Worm (Caenorhabditis elegans) whole organism, mixed stage, embryonic: Measurements from ENCODE around the gene Y37E11AL.3.

Experiments
- M03D4.4 ChIP-seq: sonication (generic microtip); optimal IDR thresholded peaks from 2 replicates; lab custom pipeline; 2017; ENCODE audit warnings: mild to moderate bottlenecking, missing genetic modification characterization, missing compliant biosample characterization
- bed-3 ChIP-seq: fragments of 200-800 bp; sonication (Bioruptor generic); optimal IDR thresholded peaks from 3 replicates; lab custom pipeline; 2018; ENCODE audit warnings: mild to moderate bottlenecking, missing genetic modification characterization, moderate library complexity, missing compliant biosample characterization
- ceh-39 ChIP-seq: fragments of 150-350 bp; optimal IDR thresholded peaks from 2 replicates; lab custom pipeline; 2014; ENCODE audit warnings: missing biosample characterization, missing genetic modification characterization
- ceh-83 ChIP-seq: fragments of 200-800 bp; sonication (Bioruptor generic); optimal IDR thresholded peaks from 2 replicates; lab custom pipeline; 2018; ENCODE audit warnings: mild to moderate bottlenecking, missing genetic modification characterization, missing compliant biosample characterization
- ces-1 ChIP-seq: fragments of 150-350 bp; optimal IDR thresholded peaks from 2 replicates; lab custom pipeline; 2014; ENCODE audit warnings: missing biosample characterization, missing genetic modification reagents, missing genetic modification characterization
- cnd-1 ChIP-seq: fragments of 200-800 bp; sonication (Bioruptor generic); optimal IDR thresholded peaks from 2 replicates; lab custom pipeline; 2018; ENCODE audit warnings: mild to moderate bottlenecking, missing genetic modification characterization, missing compliant biosample characterization
- drap-1 ChIP-seq: fragments of 200-800 bp; sonication (Bioruptor generic); optimal IDR thresholded peaks from 3 replicates; lab custom pipeline; 2018; ENCODE audit warnings: mild to moderate bottlenecking, missing genetic modification characterization, missing compliant biosample characterization
- elt-1 ChIP-seq: sonication (generic microtip); optimal IDR thresholded peaks from 2 replicates; lab custom pipeline; 2017; ENCODE audit warnings: missing genetic modification characterization, mild to moderate bottlenecking, missing compliant biosample characterization, antibody characterized with exemption, moderate library complexity, borderline replicate concordance; ENCODE audit not compliant: insufficient read depth
- elt-3 ChIP-seq: fragments of 150-350 bp; optimal IDR thresholded peaks from 2 replicates; lab custom pipeline; 2014; ENCODE audit warnings: missing biosample characterization, missing genetic modification characterization
- hlh-1 ChIP-seq: fragments of 150-350 bp; optimal IDR thresholded peaks from 2 replicates; lab custom pipeline; 2014; ENCODE audit warnings: missing biosample characterization, missing genetic modification reagents, missing genetic modification characterization
- lin-13 ChIP-seq: fragments of 150-350 bp; optimal IDR thresholded peaks from 2 replicates; lab custom pipeline; 2014; ENCODE audit warnings: missing biosample characterization, missing genetic modification characterization
- lin-32 ChIP-seq: fragments of 200-800 bp; sonication (Bioruptor generic); optimal IDR thresholded peaks from 2 replicates; lab custom pipeline; 2018; ENCODE audit warnings: mild to moderate bottlenecking, missing genetic modification characterization, missing compliant biosample characterization
- lsy-2 ChIP-seq: fragments of 150-350 bp; optimal IDR thresholded peaks from 2 replicates; lab custom pipeline; 2014; ENCODE audit warnings: missing biosample characterization, missing genetic modification characterization
- mab-5 ChIP-seq: fragments of 150-350 bp; optimal IDR thresholded peaks from 2 replicates; lab custom pipeline; 2014; ENCODE audit warnings: missing biosample characterization, missing genetic modification characterization
- mep-1 ChIP-seq: fragments of 150-350 bp; optimal IDR thresholded peaks from 2 replicates; lab custom pipeline; 2017; ENCODE audit warnings: missing biosample characterization, missing genetic modification reagents, missing genetic modification characterization, inconsistent platforms
- mls-2 ChIP-seq: sonication (generic microtip); optimal IDR thresholded peaks from 2 replicates; lab custom pipeline; 2016; ENCODE audit warnings: mild to moderate bottlenecking, missing genetic modification characterization, moderate library complexity, missing compliant biosample characterization
- nhr-12 ChIP-seq: fragments of 150-350 bp; optimal IDR thresholded peaks from 2 replicates; lab custom pipeline; 2014; ENCODE audit warnings: missing biosample characterization, missing genetic modification characterization
- nhr-2 ChIP-seq: fragments of 150-350 bp; optimal IDR thresholded peaks from 2 replicates; lab custom pipeline; 2014; ENCODE audit warnings: missing biosample characterization, missing genetic modification characterization
- nhr-237 ChIP-seq: fragments of 150-350 bp; optimal IDR thresholded peaks from 2 replicates; lab custom pipeline; 2014; ENCODE audit warnings: missing biosample characterization, missing genetic modification characterization
- nhr-76 ChIP-seq: sonication (generic microtip); optimal IDR thresholded peaks from 2 replicates; lab custom pipeline; 2017; ENCODE audit warnings: missing biosample characterization, missing genetic modification characterization
- pha-4 ChIP-seq: fragments of 150-350 bp; optimal IDR thresholded peaks from 2 replicates; lab custom pipeline; 2018; ENCODE audit warnings: missing biosample characterization, missing genetic modification reagents, missing genetic modification characterization
- sem-2 ChIP-seq: fragments of 200-800 bp; sonication (Bioruptor generic); optimal IDR thresholded peaks from 2 replicates; lab custom pipeline; 2018; ENCODE audit warnings: mild to moderate bottlenecking, missing genetic modification characterization, missing compliant biosample characterization
- snpc-4 ChIP-seq: fragments of 150-350 bp; optimal IDR thresholded peaks from 2 replicates; lab custom pipeline; 2014; ENCODE audit warnings: missing biosample characterization, missing genetic modification characterization
- sptf-1 ChIP-seq: sonication (generic microtip); optimal IDR thresholded peaks from 2 replicates; lab custom pipeline; 2017; ENCODE audit warnings: mild to moderate bottlenecking, missing genetic modification characterization, moderate library complexity, missing compliant biosample characterization
- tbx-8 ChIP-seq: fragments of 200-800 bp; sonication (Bioruptor generic); optimal IDR thresholded peaks from 2 replicates; lab custom pipeline; 2018; ENCODE audit warnings: mild to moderate bottlenecking, missing genetic modification characterization, moderate library complexity, missing compliant biosample characterization
- unc-120 ChIP-seq: sonication (generic microtip); optimal IDR thresholded peaks from 2 replicates; lab custom pipeline; 2017; ENCODE audit warnings: missing genetic modification characterization, missing compliant biosample characterization; ENCODE audit not compliant: poor library complexity, severe bottlenecking
- unc-62 ChIP-seq: fragments of 150-350 bp; optimal IDR thresholded peaks from 2 replicates; lab custom pipeline; 2014; ENCODE audit warnings: missing biosample characterization, missing genetic modification reagents, missing genetic modification characterization
- zip-8 ChIP-seq: fragments of 150-350 bp; optimal IDR thresholded peaks from 2 replicates; lab custom pipeline; 2014; ENCODE audit warnings: missing biosample characterization, missing genetic modification characterization
- ztf-11 ChIP-seq: fragments of 150-350 bp; optimal IDR thresholded peaks from 2 replicates; lab custom pipeline; 2014; ENCODE audit warnings: missing biosample characterization, missing genetic modification characterization

Y37E11AL.3 gene

ce11 chrIV:3725845-3726244, 31.1 kb downstream of the Y37E11AL.3 start, which contains the start of gene smgl-2:
TSS of gene smgl-2 (plus strand) at chrIV:3726164.
- TF ChIP-seq lin-13 (peak; percentile 28), pha-4 (tag; lab: Kevin White, UChicago) (peak; percentile 23), nhr-237 (tag; lab: Kevin White, UChicago) (peak; percentile 44), ces-1 (GFP tag; lab: Kevin White, UChicago) (peak; percentile 62), mep-1 (tag; lab: Kevin White, UChicago) (peak; percentile 81), drap-1 (no peak), mls-2 (tag; lab: Kevin White, UChicago) (no peak), nhr-2 (peak; percentile 11), ceh-83 (GFP tag; lab: Kevin White, UChicago) (no peak), elt-3 (no peak), hlh-1 (tag; lab: Kevin White, UChicago) (no peak), lsy-2 (tag; lab: Kevin White, UChicago) (peak; percentile 71)

DNA sequence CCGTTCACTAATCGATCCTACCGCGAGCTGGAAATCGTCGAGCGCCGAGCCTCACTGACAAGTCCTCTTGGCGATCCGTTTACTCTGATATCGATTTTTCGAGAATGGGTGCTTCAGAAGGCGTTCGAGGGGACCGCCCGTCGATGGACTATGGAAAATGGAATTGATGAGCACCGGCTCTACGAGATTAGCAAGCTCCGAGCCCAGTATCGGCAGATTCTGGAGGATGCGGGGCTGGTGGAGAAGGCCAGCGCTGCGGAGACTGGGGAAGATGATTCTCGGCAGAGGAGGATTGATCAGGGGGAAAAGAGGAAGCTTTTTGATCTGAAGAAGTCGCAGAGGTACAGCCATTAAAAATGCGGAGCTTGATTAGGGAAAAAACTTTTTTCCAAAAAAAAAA, 36.7 kb downstream of the Y37E11AL.3 start:
- TF ChIP-seq zip-8 (no peak), mab-5 (no peak), lsy-2 (tag; lab: Kevin White, UChicago) (no peak), lin-13 (no peak), elt-3 (no peak), unc-120 (no peak), bed-3 (GFP tag; lab: Kevin White, UChicago) (no peak), nhr-2 (no peak), ztf-11 (tag; lab: Kevin White, UChicago) (no peak), hlh-1 (tag; lab: Kevin White, UChicago) (no peak), ceh-83 (GFP tag; lab: Kevin White, UChicago) (no peak), unc-62 (GFP tag; lab: Kevin White, UChicago) (no peak), tbx-8 (GFP tag; lab: Kevin White, UChicago) (no peak), mls-2 (tag; lab: Kevin White, UChicago) (no peak), snpc-4 (tag; lab: Kevin White, UChicago) (no peak)

DNA sequence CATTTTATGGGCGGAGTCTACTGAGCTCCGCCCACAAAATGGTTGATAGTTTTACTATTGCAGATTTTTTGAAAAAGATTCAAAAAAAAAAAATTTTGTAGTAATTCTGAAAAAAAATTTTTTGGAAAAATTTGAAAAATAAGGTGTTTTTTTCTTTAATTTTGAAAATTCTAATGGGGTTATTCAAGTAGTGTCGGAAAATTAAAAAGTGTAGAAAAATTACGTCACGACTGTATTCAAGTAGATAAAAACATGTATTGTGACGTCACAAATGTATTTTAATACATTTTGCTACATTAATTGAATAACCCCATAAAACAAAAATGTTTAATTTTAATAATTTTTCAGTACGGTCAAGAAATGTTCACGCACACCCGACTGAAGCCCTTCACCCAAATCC, 38.6 kb downstream of the Y37E11AL.3 start:
- TF ChIP-seq mep-1 (tag; lab: Kevin White, UChicago) (no peak), nhr-76 (tag; lab: Kevin White, UChicago) (no peak), zip-8 (peak; percentile 96), mab-5 (no peak)

DNA sequence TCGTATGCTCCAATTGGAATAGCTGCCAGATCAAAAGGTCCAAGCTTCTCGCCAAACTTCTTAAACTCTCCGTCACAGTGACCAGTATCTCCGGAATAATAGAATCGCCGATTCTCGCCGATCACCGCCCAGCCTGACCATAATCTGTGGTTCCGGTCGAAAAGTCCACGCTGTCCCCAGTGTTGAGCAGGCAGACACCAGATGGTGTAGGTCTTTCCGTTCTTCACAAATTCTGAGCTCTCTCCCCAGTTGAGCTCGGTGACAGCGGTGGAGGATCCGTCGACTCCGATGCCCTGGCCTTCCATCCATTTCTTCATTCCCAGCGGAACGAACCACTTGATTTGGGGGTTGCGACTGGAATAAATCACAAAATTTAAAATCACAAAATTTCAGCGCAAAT, 41.5 kb downstream of the Y37E11AL.3 start:
- no peak for TF ChIP-seq drap-1
- TF ChIP-seq M03D4.4 (tag; lab: Kevin White, UChicago): no peak
- no peak for TF ChIP-seq ceh-83 (GFP tag; lab: Kevin White, UChicago)
- no peak for TF ChIP-seq nhr-12 (tag; lab: Kevin White, UChicago)
- no peak for TF ChIP-seq elt-1 (tag; lab: Kevin White, UChicago)
- TF ChIP-seq lin-32: no peak
- TF ChIP-seq pha-4 (tag; lab: Kevin White, UChicago): no peak
- no peak for TF ChIP-seq ces-1 (GFP tag; lab: Kevin White, UChicago)
- no peak for TF ChIP-seq mep-1 (tag; lab: Kevin White, UChicago)
- TF ChIP-seq nhr-237 (tag; lab: Kevin White, UChicago): no peak

- TF ChIP-seq cnd-1 (tag; lab: Kevin White, UChicago) (no peak), ces-1 (GFP tag; lab: Kevin White, UChicago) (peak; percentile 6)
These were observed 44.1 kb downstream of the Y37E11AL.3 start, which contains the start of gene nape-2 for ce11 chrIV:3738655-3739403. TSS of gene nape-2 (minus strand) at chrIV:3738925.

ce11 chrIV:3740830-3741477, 46.2 kb downstream of the Y37E11AL.3 start, which contains the start of gene nape-1:
TSS of gene nape-1 (minus strand) at chrIV:3740880.
- TF ChIP-seq pha-4 (tag; lab: Kevin White, UChicago) (no peak), hlh-1 (tag; lab: Kevin White, UChicago) (no peak), lsy-2 (tag; lab: Kevin White, UChicago) (no peak), mep-1 (tag; lab: Kevin White, UChicago) (no peak), elt-1 (tag; lab: Kevin White, UChicago) (no peak), lin-13 (no peak), sptf-1 (tag; lab: Kevin White, UChicago) (no peak), sem-2 (GFP tag; lab: Kevin White, UChicago) (no peak), nhr-12 (tag; lab: Kevin White, UChicago) (no peak), ceh-83 (GFP tag; lab: Kevin White, UChicago) (no peak), tbx-8 (GFP tag; lab: Kevin White, UChicago) (no peak), ceh-39 (tag; lab: Kevin White, UChicago) (no peak), elt-3 (no peak), nhr-237 (tag; lab: Kevin White, UChicago) (no peak), mls-2 (tag; lab: Kevin White, UChicago) (no peak)
